Worm (Caenorhabditis elegans): ENCODE measurements around the gene T02C1.1.

Gene T02C1.1

DNA sequence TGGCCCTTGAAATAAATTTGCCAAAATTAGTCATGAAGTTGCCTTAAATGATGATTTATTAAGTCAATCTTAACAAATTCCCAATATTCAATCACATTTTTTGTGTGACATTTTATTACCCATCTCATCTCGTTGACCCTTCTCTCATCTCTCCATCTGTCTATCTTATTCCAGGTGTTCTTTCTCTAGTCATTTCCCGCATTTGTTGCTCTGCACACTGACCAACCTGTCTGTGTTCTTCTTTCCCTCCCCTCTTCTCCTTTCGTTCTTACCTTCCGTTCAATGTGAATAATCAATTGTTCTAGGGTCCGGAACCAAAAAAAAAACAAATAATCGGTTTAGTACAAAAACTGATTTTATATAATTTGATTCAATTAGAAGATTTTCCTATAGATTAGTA is at the start of gene T02C1.1:
Gene T02C1.1, plus strand, starts transcription at position 305 of the 400 bp plus-strand sequence.
- TF ChIP-seq gmeb-1 (tag; optimal IDR thresholded peaks at IDR 0.05) (no peak), nhr-129 (tag; optimal IDR thresholded peaks at IDR 0.05) (no peak), nhr-237 (tag; optimal IDR thresholded peaks at IDR 0.05) (no peak), ama-1 (optimal IDR thresholded peaks at IDR 0.05) (no peak), sem-4 (tag; optimal IDR thresholded peaks at IDR 0.05) (no peak)

DNA sequence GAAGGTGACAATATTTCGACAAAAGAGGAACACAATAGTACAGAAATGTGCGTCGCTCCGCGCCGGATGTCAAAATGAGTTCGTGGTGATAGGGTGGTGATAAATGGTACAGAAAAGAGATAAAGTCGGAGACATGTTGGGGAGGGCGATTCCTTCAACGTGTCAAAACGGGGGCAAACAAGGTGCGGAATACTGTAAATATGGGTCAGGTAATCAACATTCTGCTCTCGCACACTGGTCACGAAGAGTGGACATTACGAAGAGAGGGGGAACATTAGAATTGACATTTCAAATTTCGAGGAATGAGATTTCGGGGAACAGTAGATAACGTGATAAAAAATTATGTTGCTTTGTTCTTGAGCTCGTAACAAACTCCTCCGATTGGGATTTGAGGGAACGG is 47.7 kb upstream of the T02C1.1 start, which contains the start of gene ZC84.6:
Gene ZC84.6, minus strand, starts transcription at position 101 of the 400 bp plus-strand sequence.
- TF ChIP-seq egl-27 (tag; optimal IDR thresholded peaks at IDR 0.05) (no peak), unc-62 (GFP tag; optimal IDR thresholded peaks at IDR 0.05) (no peak), snpc-4 (tag; optimal IDR thresholded peaks at IDR 0.05) (no peak), ceh-16 (tag; optimal IDR thresholded peaks at IDR 0.05) (no peak), fos-1 (tag; optimal IDR thresholded peaks at IDR 0.05) (no peak), unc-55 (GFP tag; optimal IDR thresholded peaks at IDR 0.05) (no peak), blmp-1 (tag; optimal IDR thresholded peaks at IDR 0.05; ENCODE audit: insufficient read depth) (no peak), aly-2 (tag; optimal IDR thresholded peaks at IDR 0.05) (no peak), ama-1 (optimal IDR thresholded peaks at IDR 0.05) (no peak), gmeb-1 (tag; optimal IDR thresholded peaks at IDR 0.05) (no peak), ZK546.5 (tag; optimal IDR thresholded peaks at IDR 0.05) (no peak), elt-3 (tag; optimal IDR thresholded peaks at IDR 0.05) (no peak), mbf-1 (tag; optimal IDR thresholded peaks at IDR 0.05) (no peak), nhr-23 (tag; optimal IDR thresholded peaks at IDR 0.05) (no peak), C34F6.9 (tag; optimal IDR thresholded peaks at IDR 0.05) (no peak), peb-1 (tag; optimal IDR thresholded peaks at IDR 0.05) (no peak), nhr-77 (tag; optimal IDR thresholded peaks at IDR 0.05) (no peak), mab-5 (tag; optimal IDR thresholded peaks at IDR 0.05) (no peak), lin-11 (tag; optimal IDR thresholded peaks at IDR 0.05) (no peak)

DNA sequence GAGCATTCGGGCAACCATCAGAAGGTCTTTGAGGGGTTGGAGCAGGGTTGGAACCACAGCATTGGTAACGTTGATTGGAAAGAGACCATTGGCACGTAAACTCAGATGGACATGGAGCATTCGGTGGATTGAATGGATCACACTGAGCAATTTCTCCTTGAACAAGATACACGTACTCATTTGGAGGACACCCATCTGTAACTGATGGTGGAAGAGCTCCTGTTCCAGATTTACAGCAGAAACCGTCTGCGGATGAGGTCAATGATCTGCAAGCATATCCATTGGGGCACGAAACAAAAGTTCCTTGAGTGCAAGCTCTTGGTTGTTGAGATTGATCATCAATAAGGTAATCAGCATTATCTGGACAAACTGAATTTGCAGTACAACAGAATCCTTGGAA is 45.3 kb upstream of the T02C1.1 start:
- TF ChIP-seq nhr-77 (tag; optimal IDR thresholded peaks at IDR 0.05), result no peak
- no peak for TF ChIP-seq nhr-23 (tag; optimal IDR thresholded peaks at IDR 0.05)
- no peak for TF ChIP-seq nhr-21 (tag; optimal IDR thresholded peaks at IDR 0.05)
- TF ChIP-seq elt-3 (tag; optimal IDR thresholded peaks at IDR 0.05), result no peak
- no peak for TF ChIP-seq fos-1 (tag; optimal IDR thresholded peaks at IDR 0.05)

DNA sequence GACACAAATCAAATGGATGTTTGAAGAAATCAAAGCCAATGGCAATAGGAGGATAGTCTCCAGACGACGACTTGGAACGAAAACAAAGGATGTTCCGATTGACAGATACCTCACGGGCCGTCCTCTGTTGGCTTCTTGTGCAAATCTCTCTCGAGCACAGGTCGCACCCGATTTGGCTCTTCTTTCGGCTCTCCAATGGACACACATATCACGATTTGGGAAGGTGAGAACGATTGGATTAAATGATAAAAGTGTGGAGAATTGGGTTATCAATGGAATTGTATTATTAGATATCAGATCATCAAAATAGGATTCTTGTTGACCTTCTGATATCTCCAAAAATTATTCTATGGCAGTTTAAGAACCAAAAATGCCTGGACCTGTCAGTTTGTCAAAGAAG is 41.1 kb upstream of the T02C1.1 start, which contains the start of gene ZC84.1:
Gene ZC84.1, minus strand, starts transcription at position 101 of the 400 bp plus-strand sequence.
- TF ChIP-seq peb-1 (tag; optimal IDR thresholded peaks at IDR 0.05), result no peak
- no peak for TF ChIP-seq nhr-11 (tag; optimal IDR thresholded peaks at IDR 0.05)
- no peak for TF ChIP-seq C34F6.9 (tag; optimal IDR thresholded peaks at IDR 0.05)
- TF ChIP-seq nhr-77 (tag; optimal IDR thresholded peaks at IDR 0.05), result no peak
- no peak for TF ChIP-seq zag-1 (tag; optimal IDR thresholded peaks at IDR 0.05)
- TF ChIP-seq F13H6.1 (tag; optimal IDR thresholded peaks at IDR 0.05), result no peak
- TF ChIP-seq nhr-6 (tag; optimal IDR thresholded peaks at IDR 0.05), result no peak
- TF ChIP-seq ztf-11 (tag; optimal IDR thresholded peaks at IDR 0.05), result no peak
- TF ChIP-seq skn-1 (tag; optimal IDR thresholded peaks at IDR 0.05), result no peak
- TF ChIP-seq nhr-25 (tag; optimal IDR thresholded peaks at IDR 0.05), result no peak
- no peak for TF ChIP-seq unc-62 (GFP tag; optimal IDR thresholded peaks at IDR 0.05)
- TF ChIP-seq lin-13 (GFP tag; optimal IDR thresholded peaks at IDR 0.05), result no peak
- no peak for TF ChIP-seq nhr-23 (tag; optimal IDR thresholded peaks at IDR 0.05)
- TF ChIP-seq egl-27 (tag; optimal IDR thresholded peaks at IDR 0.05), result no peak
- TF ChIP-seq nhr-12 (tag; optimal IDR thresholded peaks at IDR 0.05), result no peak
- TF ChIP-seq nhr-237 (tag; optimal IDR thresholded peaks at IDR 0.05), result no peak
- TF ChIP-seq mab-5 (tag; optimal IDR thresholded peaks at IDR 0.05), result no peak

DNA sequence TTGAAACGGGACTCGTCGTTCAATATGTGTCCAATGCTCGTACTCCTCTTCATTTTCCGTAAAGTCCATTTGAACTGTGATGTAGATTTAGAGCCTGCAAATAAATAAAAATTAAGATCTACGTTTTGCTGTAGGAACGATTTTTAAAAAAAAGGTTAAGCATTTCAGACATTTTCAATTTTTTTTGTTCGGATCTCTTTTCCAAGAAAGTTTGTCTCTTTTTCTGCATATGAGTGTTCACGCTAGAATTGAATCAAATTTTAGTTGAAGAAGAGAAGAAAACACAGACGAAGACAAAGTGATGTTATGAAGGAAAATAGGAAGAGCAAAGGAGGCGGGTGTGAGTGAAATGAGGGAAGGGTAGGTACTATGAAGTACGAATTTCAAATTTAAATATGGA is 32.0 kb upstream of the T02C1.1 start, which contains the start of gene npr-29:
Gene npr-29, minus strand, starts transcription at position 101 of the 400 bp plus-strand sequence.
- no peak for TF ChIP-seq F13H6.1 (tag; optimal IDR thresholded peaks at IDR 0.05)

DNA sequence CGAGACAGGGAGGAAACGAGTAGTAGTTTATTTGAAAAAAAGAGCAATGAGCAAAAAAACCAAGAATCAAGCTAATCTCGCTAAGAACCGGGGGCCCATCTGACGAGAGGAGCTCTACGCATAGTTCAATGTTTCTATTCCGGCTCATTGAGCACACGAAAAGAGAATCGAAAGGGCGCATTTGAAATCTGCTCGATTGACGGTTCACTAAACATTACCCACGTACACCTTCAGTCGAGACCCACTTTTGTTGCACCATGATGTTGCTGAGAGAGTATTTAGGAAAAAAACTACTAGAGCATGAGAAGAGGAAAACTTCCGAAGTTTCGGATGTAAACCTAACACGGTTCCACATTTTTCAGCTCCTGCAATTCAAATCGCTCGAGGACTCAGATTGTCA is 22.3 kb upstream of the T02C1.1 start:
- no peak for TF ChIP-seq sem-4 (tag; optimal IDR thresholded peaks at IDR 0.05)
- no peak for TF ChIP-seq nhr-10 (tag; optimal IDR thresholded peaks at IDR 0.05)
- TF ChIP-seq alr-1 (tag; optimal IDR thresholded peaks at IDR 0.05), result no peak
- no peak for TF ChIP-seq ZK546.5 (tag; optimal IDR thresholded peaks at IDR 0.05)
- TF ChIP-seq peb-1 (tag; optimal IDR thresholded peaks at IDR 0.05), result no peak
- no peak for TF ChIP-seq unc-55 (GFP tag; optimal IDR thresholded peaks at IDR 0.05)
- no peak for TF ChIP-seq mdl-1 (tag; optimal IDR thresholded peaks at IDR 0.05)

Data from whole organism, L2 larva.